Worm (Caenorhabditis elegans) whole organism, midembryonic: Measurements from ENCODE around the gene F16H6.10.
"Not testable (repeated sequence)": the region's sequence is repeated elsewhere in the genome, so short reads cannot be mapped to it uniquely, and the experiment has no call there.

ENCODE experiments used
- T22C8.4 ChIP-seq: fragments of 200-800 bp; sonication (Bioruptor generic); IDR thresholded peaks from 2 replicates; pipeline ENCODE4 v1.3.6; 2022; ENCODE audit warnings: missing genetic modification characterization, missing compliant biosample characterization
- cog-1 ChIP-seq: sonication (generic microtip); optimal IDR thresholded peaks from 2 replicates; lab custom pipeline; 2016; ENCODE audit warnings: missing genetic modification characterization, missing compliant biosample characterization
- flt-1 ChIP-seq: fragments of 200-800 bp; sonication (Bioruptor generic); IDR thresholded peaks from 2 replicates; pipeline ENCODE4 v1.3.6; 2022; ENCODE audit warnings: missing genetic modification characterization, missing compliant biosample characterization
- klf-2 ChIP-seq: fragments of 200-800 bp; sonication (Bioruptor generic); conservative IDR thresholded peaks from 2 replicates; pipeline ENCODE4 v1.3.6; 2022; ENCODE audit warnings: missing genetic modification reagents, missing genetic modification characterization, missing compliant biosample characterization
- med-1 ChIP-seq: sonication (generic microtip); optimal IDR thresholded peaks from 2 replicates; lab custom pipeline; 2017; ENCODE audit warnings: missing genetic modification characterization, mild to moderate bottlenecking, missing compliant biosample characterization, antibody characterized with exemption, missing genetic modification reagents; ENCODE audit not compliant: insufficient read depth
- ref-1 ChIP-seq: fragments of 200-800 bp; sonication (Bioruptor generic); conservative IDR thresholded peaks from 2 replicates; pipeline ENCODE4 v1.3.6; 2022; ENCODE audit warnings: missing genetic modification reagents, missing genetic modification characterization, missing compliant biosample characterization
- tab-1 ChIP-seq: fragments of 200-800 bp; sonication (Bioruptor generic); IDR thresholded peaks from 2 replicates; pipeline ENCODE4 v1.3.6; 2022; ENCODE audit warnings: missing genetic modification characterization, missing compliant biosample characterization
- ztf-23 ChIP-seq: fragments of 200-800 bp; sonication (Bioruptor generic); IDR thresholded peaks from 2 replicates; pipeline ENCODE4 v1.3.6; 2022; ENCODE audit warnings: missing genetic modification reagents, missing genetic modification characterization, missing compliant biosample characterization
- ztf-29 ChIP-seq: fragments of 200-800 bp; sonication (Bioruptor generic); IDR thresholded peaks from 2 replicates; pipeline ENCODE4 v1.3.6; 2022; ENCODE audit warnings: missing genetic modification reagents, missing genetic modification characterization, missing compliant biosample characterization

Gene F16H6.10

DNA sequence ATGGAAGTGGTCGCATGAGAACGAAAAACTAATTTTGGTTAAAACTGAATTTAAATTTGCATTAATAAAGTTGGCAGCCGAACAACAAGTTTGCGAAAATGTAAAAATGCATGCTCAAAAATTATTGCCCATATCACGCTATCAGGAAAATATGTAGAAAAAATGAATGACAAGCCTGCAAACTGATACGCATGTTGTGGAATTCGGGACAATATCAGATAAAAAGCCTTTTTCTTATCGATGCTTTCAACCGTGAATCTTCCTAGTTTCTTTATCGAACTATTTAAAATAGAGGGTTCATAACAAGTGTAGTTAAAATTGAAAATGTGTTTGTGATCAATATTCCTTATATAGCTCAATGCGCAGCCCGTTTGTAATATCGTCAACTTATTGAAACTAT lies 21.8 kb upstream of the F16H6.10 start:
- TF ChIP-seq ref-1 (GFP tag; lab: Robert Waterston, UW) (no peak), T22C8.4 (GFP tag; lab: Robert Waterston, UW) (no peak), med-1 (no peak), flt-1 (GFP tag; lab: Robert Waterston, UW) (no peak), klf-2 (GFP tag; lab: Robert Waterston, UW) (no peak), cog-1 (no peak), tab-1 (GFP tag; lab: Robert Waterston, UW) (no peak), ztf-29 (GFP tag; lab: Robert Waterston, UW) (no peak), ztf-23 (GFP tag; lab: Robert Waterston, UW) (no peak)

DNA sequence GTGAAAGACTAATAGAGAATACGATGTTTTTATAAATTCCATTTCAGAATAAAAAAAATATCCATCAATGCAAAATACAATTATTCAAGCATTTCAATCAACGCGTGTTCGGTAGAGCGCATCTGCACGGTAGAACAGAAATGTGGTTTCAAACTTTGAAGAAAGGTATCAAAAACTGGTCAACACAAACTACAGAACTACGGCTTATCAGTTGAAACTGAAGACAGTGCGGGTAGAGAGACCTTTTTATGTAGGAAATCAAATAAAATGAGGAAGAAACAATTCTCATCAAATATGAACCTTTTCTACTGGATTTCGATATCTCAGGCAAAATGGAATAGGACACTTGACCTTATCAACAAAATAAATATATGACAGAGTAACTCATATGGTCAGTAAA lies 20.2 kb upstream of the F16H6.10 start:
- TF ChIP-seq flt-1 (GFP tag; lab: Robert Waterston, UW) (no peak), ref-1 (GFP tag; lab: Robert Waterston, UW) (no peak), tab-1 (GFP tag; lab: Robert Waterston, UW) (no peak), ztf-23 (GFP tag; lab: Robert Waterston, UW) (no peak), T22C8.4 (GFP tag; lab: Robert Waterston, UW) (no peak), ztf-29 (GFP tag; lab: Robert Waterston, UW) (no peak)

DNA sequence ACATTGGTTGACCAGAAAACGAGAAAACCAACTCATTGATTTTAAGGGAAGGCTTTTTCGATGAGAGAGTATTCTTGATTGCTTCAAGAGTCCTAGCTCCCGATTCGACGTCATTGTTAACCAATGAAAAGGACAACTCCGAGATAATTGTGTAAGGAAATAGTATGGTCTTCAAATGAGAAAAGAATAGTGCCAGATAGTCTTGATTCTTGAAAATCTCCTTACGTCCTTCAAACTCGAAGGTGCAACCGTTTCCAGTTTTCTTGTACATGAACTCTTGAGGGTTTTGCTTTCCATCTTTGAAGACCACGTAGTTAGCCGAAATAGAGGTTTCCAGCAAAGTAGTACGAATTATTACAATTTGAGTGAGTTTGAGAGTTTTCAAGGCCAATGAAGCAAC lies 19.0 kb upstream of the F16H6.10 start:
- no peak for TF ChIP-seq flt-1 (GFP tag; lab: Robert Waterston, UW)
- TF ChIP-seq ref-1 (GFP tag; lab: Robert Waterston, UW) = no peak
- no peak for TF ChIP-seq T22C8.4 (GFP tag; lab: Robert Waterston, UW)
- no peak for TF ChIP-seq klf-2 (GFP tag; lab: Robert Waterston, UW)
- TF ChIP-seq ztf-29 (GFP tag; lab: Robert Waterston, UW) = no peak
- no peak for TF ChIP-seq med-1
- TF ChIP-seq cog-1 = no peak

DNA sequence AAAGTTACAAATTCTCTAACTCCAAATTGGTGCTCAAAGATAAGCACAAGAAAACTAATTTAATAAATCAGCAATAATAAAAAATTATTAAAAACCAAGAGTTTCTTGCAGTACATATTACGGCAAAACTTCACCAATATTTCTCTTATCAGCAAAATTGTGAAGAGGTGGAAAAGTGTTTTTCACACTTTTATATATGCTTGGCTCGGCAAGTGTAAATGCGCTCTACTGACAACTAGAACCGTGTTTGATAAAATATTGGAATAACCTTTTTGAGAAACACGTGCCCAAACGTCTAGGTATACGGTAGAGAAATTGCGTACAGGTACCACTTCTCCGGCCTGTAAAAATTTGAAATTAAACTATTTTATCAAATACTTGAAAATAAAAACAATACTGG lies 17.1 kb upstream of the F16H6.10 start, which contains the start of gene R10E8.8:
Gene R10E8.8 (minus strand): TSS at position 343 of the 400 bp plus-strand sequence.
- TF ChIP-seq tab-1 (GFP tag; lab: Robert Waterston, UW) = no peak
- no peak for TF ChIP-seq T22C8.4 (GFP tag; lab: Robert Waterston, UW)
- no peak for TF ChIP-seq flt-1 (GFP tag; lab: Robert Waterston, UW)
- no peak for TF ChIP-seq klf-2 (GFP tag; lab: Robert Waterston, UW)
- TF ChIP-seq med-1 = no peak
- no peak for TF ChIP-seq ref-1 (GFP tag; lab: Robert Waterston, UW)
- TF ChIP-seq ztf-23 (GFP tag; lab: Robert Waterston, UW) = no peak
- TF ChIP-seq cog-1 = no peak
- no peak for TF ChIP-seq ztf-29 (GFP tag; lab: Robert Waterston, UW)

DNA sequence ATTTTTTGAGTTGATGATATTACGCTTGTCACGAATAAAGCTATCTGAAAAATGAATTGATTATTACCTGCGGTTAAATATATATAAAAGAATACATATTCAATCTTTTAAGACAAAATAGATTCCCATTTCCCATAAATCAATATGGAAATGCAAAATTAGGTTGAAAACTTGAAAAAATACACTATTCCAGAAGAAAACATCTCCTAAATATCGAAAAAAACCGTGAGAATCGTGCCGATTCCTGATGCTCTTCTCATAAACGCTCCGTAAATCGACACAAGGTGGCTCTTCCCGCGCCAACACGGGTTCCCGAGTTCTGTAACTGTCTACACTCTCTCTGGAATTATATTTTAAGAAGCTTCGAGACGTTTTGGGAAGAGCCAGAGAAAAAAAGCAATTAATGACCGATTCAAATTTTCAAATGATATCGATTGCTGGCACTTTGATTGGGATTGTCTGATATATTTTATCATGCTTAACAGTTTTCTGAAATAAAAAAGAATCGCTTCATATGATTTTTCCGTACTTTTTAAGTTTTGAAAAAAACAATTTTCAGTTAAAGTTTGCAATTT lies 12.5 kb upstream of the F16H6.10 start, which contains the start of gene R10E8.3:
Gene R10E8.3 (minus strand): TSS at position 51 of the 575 bp plus-strand sequence.
- TF ChIP-seq T22C8.4 (GFP tag; lab: Robert Waterston, UW) (no peak), ztf-29 (GFP tag; lab: Robert Waterston, UW) (no peak), med-1 (no peak), tab-1 (GFP tag; lab: Robert Waterston, UW) (no peak), klf-2 (GFP tag; lab: Robert Waterston, UW) (no peak), flt-1 (GFP tag; lab: Robert Waterston, UW) (no peak), ref-1 (GFP tag; lab: Robert Waterston, UW) (no peak), cog-1 (no peak), ztf-23 (GFP tag; lab: Robert Waterston, UW) (no peak)

DNA sequence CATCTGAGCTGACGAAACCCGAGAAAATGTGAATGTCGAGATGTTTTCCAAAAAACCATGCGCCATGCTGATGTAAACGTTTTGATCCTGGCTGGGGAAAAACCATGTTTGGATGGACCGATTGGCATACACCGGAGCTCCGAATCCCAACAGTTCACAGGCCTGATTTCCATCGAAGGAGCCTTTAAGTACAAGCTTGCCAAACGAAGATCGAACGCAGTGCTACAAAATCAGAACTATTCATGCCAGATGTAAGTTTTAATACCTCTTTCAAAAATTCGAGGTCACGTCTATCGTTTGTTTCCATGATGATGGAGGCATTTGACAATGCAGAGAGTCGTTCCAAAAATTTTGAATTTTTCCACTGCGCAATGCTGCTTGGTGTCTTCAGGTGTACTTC lies 11.6 kb upstream of the F16H6.10 start:
- TF ChIP-seq flt-1 (GFP tag; lab: Robert Waterston, UW) (no peak), ztf-29 (GFP tag; lab: Robert Waterston, UW) (no peak), med-1 (no peak), cog-1 (no peak), T22C8.4 (GFP tag; lab: Robert Waterston, UW) (no peak)

DNA sequence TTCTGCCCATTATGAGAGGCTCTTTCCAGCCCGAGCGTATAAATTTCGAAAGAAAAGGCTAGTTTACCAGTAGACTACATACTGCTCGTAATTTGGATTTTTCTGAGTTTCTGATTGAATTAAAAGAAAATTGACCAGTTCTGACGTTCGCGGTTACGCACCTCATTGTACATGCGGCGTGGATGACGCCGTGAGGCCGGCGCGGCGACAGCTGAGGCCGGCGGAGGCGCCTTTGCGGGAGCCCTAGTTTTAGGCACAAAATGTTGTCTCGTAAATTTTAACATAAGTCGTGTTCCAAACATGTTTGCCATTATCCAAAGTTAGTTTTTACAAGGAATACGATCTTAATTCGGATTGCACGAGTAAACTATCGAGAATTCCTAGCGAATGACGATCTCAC lies 7.5 kb downstream of the F16H6.10 start, which contains the start of gene F16H6.9:
Gene F16H6.9 (plus strand): TSS at position 301 of the 400 bp plus-strand sequence.
- not testable (repeated sequence) for TF ChIP-seq ref-1 (GFP tag; lab: Robert Waterston, UW); tab-1 (GFP tag; lab: Robert Waterston, UW); med-1

DNA sequence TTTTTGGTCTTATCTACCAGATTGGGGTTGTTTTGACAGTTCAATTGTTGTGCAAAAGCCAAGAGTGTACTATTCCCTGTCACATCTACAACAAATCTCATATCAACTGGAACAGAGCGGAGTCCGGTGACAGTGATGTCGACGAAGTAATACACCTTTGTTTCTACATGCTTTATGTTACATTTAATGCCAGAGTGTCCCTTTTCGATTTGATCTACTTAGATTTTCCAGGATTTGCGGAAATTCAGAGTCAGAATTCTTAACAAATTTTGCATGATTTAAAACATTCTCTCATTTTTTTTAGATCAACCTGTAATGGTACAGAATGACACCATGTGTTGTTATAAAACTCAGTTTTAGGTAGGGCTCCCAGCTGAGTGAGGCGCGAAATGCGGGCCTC lies 8.1 kb downstream of the F16H6.10 start, which contains the start of gene F16H6.8:
Gene F16H6.8 (minus strand): TSS at position 101 of the 400 bp plus-strand sequence.
- TF ChIP-seq ref-1, flt-1, klf-2 (GFP tag; lab: Robert Waterston, UW): not testable (repeated sequence)

DNA sequence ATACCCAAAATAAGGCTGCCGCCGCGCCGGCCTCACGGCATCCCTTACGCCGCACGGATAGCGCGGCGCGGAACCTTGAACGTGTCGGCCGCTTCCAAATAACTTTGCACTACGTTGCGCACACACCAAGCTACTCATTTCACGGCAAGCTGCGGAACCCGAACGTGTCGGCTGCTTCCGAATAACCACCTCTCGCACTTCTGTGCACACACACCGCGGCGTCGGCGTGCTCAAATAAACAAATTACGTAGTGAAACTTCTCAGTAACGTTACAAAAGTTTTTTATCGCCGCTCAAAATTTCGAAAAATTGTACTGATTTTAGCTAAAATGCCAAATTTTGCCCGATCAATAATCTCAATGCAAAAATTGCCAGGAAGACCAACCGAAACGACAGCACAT lies 11.4 kb downstream of the F16H6.10 start:
- TF ChIP-seq ref-1 (GFP tag; lab: Robert Waterston, UW) = no peak
- no peak for TF ChIP-seq T22C8.4 (GFP tag; lab: Robert Waterston, UW)
- no peak for TF ChIP-seq klf-2 (GFP tag; lab: Robert Waterston, UW)
- TF ChIP-seq ztf-29 (GFP tag; lab: Robert Waterston, UW) = no peak
- no peak for TF ChIP-seq tab-1 (GFP tag; lab: Robert Waterston, UW)
- TF ChIP-seq cog-1 = no peak
- no peak for TF ChIP-seq med-1
- TF ChIP-seq ztf-23 (GFP tag; lab: Robert Waterston, UW) = no peak
- no peak for TF ChIP-seq flt-1 (GFP tag; lab: Robert Waterston, UW)

DNA sequence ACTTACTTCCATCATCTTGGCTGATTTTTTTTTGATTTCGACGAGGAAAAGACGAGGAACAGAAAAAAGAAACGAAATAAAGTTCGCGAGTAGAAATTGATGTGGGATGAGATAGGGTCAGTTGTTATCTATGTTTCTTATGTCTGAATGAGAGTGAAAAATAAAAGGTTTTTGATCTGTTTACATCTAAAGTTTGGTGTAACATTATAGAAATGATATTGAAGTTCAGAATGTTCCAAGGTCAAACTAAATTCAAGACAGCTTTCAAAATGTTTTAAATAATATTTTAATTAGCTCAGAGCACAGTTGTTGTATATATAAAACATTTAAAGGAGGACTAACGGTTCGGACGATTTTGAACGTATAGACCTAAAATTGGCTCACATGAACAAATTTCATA lies 15.2 kb downstream of the F16H6.10 start, which contains the start of gene F16H6.7:
Gene F16H6.7 (minus strand): TSS at position 101 of the 400 bp plus-strand sequence.
- no peak for TF ChIP-seq cog-1
- TF ChIP-seq flt-1 (GFP tag; lab: Robert Waterston, UW) = no peak
- no peak for TF ChIP-seq ztf-29 (GFP tag; lab: Robert Waterston, UW)
